Fruit fly (Drosophila melanogaster): ENCODE results near the gene spartin.

DNA sequence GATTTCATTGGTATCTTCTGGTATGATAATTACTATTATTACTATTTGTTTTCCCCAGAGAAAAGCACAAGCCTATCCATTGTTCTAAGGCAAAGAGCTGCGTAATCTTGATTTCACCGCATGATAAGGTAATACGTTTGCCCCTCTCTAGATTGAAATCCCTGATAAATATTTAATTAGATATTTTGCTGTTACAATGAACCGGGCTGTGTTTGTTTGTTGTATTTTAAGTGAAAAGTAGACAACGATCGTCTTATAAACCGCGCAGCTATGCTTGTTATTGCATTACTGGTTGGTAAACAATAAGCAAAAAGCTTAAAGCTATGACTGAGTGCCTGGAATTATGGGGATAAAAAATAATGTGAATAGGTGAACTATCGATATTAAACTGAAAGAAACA is 40.2 kb downstream of the spartin start:
- TF ChIP-seq CG1620 (GFP tag; optimal IDR thresholded peaks at IDR 0.05), result no peak
- TF ChIP-seq toe (GFP tag; optimal IDR thresholded peaks at IDR 0.05), result no peak
- peak; percentile 66 for TF ChIP-seq cic (GFP tag; optimal IDR thresholded peaks at IDR 0.05)
- TF ChIP-seq Crg-1 (GFP tag; optimal IDR thresholded peaks at IDR 0.05), result no peak
- no peak for TF ChIP-seq bab1 (GFP tag; optimal IDR thresholded peaks at IDR 0.05)
- TF ChIP-seq kay (GFP tag; ENCODE audit: borderline replicate concordance), result peak; percentile 95
- peak; percentile 54 for TF ChIP-seq CG7045 (GFP tag; optimal IDR thresholded peaks at IDR 0.05)
- no peak for TF ChIP-seq CG11617 (GFP tag; optimal IDR thresholded peaks at IDR 0.05)
- TF ChIP-seq tj (GFP tag; optimal IDR thresholded peaks at IDR 0.05), result no peak
- TF ChIP-seq ovo (GFP tag; optimal IDR thresholded peaks at IDR 0.05), result no peak
- TF ChIP-seq CG14711 (tag; optimal IDR thresholded peaks at IDR 0.05), result no peak
- peak; percentile 11 for TF ChIP-seq CG5204 (GFP tag; optimal IDR thresholded peaks at IDR 0.05)
- no peak for TF ChIP-seq cnc (optimal IDR thresholded peaks at IDR 0.05)
- TF ChIP-seq CG33017 (tag; optimal IDR thresholded peaks at IDR 0.05), result no peak

Data from whole organism, adult.